Fruit fly (Drosophila melanogaster): Measurements from ENCODE around the gene CG14569.
A peak's percentile ranks its signal among the peaks of the same experiment; 100 is the strongest.

CG14569 gene

DNA sequence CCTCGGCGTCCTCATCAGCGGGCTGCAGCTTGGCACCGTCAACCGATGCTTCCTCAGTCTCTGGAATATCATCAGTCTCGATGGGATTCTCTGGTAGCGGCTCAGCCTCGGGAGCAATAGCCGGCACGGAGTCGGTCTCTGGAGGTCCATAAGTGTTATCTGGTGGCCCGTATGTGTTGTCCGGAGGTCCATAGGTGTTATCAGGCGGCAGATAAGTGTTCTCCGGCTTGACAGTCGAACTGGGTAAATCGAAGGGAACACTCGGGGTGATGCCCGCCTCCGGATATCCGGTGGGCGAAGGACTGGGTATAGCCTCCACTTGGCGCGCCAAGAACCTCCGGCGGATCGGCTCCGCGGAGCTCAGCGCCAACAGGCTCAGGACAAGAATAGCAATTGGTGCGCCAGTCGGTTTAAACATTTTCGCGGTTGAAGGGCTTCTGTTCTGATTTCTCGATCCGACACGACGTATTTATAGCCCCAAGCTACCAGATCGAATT is at the start of gene CG14569:
TSS of gene CG14569 (minus strand) at position 447 of the 497 bp plus-strand sequence.
- TF ChIP-seq CTCF (optimal IDR thresholded peaks at IDR 0.05) (no peak), CG8478 (optimal IDR thresholded peaks at IDR 0.05) (no peak)

DNA sequence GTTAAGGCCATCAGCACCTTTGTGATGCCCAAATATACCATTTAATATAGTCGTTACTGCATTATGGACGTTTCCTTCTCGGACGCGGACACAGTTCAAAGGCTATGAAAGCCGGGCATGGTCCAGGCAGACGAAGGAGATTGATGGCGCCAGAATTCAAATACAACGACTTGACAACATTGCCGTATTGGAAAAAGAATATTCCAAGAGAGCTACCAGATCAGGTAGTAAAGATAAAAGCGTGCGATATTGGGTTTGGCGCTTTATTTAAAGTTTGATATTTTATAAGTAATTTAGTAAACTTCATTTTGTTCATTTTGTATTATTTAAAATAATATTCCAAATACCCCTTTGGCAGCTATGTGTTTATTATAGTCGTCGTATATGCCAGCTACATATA is 42.5 kb upstream of the CG14569 start:
- TF ChIP-seq CTCF (optimal IDR thresholded peaks at IDR 0.05) = no peak

DNA sequence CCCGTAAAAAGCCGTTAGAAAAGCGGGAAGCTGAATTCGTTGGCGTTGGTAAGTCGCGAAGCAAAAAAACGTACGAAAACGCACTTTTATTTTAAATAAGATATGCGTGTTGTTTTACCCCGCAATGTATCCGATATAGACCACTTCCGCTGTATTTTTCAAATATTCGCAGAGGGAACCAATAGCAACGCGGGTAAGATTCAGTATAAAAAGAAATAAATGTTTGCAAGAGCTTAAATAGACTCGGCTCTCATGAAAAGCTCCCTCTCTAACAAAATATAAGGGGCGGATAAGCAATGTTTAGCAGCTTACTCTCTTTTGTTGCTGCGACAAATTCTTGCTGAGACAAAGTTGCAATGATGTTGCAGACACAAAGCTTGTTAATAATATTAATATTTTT is 39.0 kb upstream of the CG14569 start, which contains the start of gene Syn1:
TSS of gene Syn1 (minus strand) at position 207 of the 400 bp plus-strand sequence.
- TF ChIP-seq CG8478 (optimal IDR thresholded peaks at IDR 0.05) (no peak), CTCF (optimal IDR thresholded peaks at IDR 0.05) (no peak)

DNA sequence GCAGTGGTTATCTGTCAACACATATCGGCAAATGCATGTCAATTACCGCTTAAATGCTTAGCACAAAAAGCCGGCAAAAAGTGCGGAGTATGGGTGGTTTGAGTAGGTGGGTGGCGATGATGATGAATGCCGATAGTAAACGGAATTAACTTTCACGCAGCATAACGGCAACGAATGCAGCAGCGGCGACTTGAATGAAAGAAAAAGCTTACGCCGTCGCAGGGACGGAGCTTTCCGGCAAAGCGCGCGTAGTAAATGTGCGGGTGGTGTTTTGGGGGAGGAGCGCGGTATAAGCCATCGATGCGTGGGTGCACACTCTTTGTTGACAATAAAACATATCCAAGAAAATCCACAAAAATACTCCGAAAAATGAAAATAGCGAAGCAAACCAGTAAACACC is 38.2 kb upstream of the CG14569 start, which contains the start of gene CG7370:
TSS of gene CG7370 (plus strand) at position 301 of the 400 bp plus-strand sequence.
- TF ChIP-seq CTCF (optimal IDR thresholded peaks at IDR 0.05) = no peak
- no peak for TF ChIP-seq CG8478 (optimal IDR thresholded peaks at IDR 0.05)

DNA sequence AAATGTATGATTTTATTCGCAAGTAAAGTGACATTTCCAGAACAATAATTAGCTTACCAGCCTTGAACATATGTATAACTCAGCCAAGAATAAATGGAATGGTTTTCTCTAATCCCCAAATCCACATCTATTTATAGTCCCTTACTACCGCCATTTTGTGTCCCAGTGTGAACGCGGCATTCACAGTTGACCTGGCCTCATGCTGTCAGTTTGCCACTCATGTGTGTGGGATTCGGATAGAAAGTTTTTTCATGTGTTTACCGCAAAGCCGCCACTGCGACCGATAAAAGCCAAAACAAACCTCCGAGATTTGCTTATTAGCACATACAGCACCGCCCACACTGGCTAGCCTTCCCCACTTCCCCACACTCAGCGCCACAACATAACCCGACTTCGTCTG is 34.6 kb upstream of the CG14569 start:
- TF ChIP-seq CTCF (optimal IDR thresholded peaks at IDR 0.05) = no peak
- no peak for TF ChIP-seq CG8478 (optimal IDR thresholded peaks at IDR 0.05)

DNA sequence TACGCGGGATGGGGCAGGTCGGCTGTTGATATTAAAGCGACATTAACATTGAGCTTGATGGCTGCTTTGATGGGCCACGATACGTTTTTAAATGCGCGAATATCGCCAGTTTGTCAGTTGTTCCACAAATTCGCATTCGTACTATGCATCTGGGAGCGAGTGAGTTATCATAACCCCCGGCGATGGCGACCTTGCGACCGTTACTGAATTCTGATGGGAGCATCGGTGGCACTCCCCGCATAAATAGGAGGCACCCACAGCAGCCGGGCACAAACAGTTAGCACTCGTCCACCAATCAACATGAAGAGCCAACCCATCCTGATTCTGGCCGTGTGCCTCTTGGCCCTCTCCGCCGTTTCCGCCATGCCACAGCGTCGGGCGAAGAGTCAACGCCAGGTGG is 25.5 kb upstream of the CG14569 start, which contains the start of gene CG14564:
TSS of gene CG14564 (plus strand) at position 301 of the 400 bp plus-strand sequence.
- TF ChIP-seq CTCF (optimal IDR thresholded peaks at IDR 0.05) (no peak), CG8478 (optimal IDR thresholded peaks at IDR 0.05) (no peak)

DNA sequence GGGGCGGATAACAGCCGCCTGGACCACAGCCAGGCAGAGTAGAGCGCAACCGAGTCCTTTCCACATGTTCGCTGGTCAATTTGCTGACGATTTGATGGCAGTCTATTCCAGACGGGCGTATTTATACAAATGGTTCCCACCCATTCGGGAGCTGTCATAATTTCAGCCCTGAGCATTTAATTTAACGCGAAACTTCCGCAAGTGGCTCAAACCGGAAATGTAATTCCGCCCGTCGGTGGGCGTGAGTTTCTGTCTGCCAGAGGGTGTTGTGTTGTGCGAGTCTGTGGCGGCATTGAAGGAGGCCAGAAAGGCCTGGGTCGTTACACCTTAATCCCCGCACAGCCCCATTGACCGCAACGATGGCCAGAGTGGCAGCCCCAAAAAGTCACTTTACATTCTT is 12.8 kb upstream of the CG14569 start, which contains the start of gene CG14565:
TSS of gene CG14565 (minus strand) at position 101 of the 400 bp plus-strand sequence.
- TF ChIP-seq CG8478 (optimal IDR thresholded peaks at IDR 0.05) = no peak

DNA sequence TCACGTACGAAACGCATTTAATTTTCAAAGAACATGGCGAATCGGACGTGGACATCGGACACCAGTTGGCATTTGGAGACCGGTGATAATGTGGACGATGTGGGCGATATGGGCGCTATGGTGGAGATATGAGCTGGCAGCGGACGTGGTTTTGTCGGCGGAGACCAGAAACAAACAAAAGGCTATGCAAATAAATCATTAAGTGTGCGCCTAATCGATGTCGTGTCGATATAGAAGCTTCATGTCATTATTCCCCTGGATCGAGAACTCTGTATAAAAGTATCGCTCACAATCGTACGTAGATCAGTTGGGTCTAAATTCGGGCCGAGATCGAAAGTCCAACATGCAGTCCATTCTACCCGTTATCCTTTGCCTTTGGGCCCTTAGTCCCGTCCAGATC is 9.9 kb upstream of the CG14569 start, which contains the start of gene CG14572:
TSS of gene CG14572 (plus strand) at position 301 of the 400 bp plus-strand sequence.
- TF ChIP-seq CTCF (optimal IDR thresholded peaks at IDR 0.05) (no peak), CG8478 (optimal IDR thresholded peaks at IDR 0.05) (no peak)

DNA sequence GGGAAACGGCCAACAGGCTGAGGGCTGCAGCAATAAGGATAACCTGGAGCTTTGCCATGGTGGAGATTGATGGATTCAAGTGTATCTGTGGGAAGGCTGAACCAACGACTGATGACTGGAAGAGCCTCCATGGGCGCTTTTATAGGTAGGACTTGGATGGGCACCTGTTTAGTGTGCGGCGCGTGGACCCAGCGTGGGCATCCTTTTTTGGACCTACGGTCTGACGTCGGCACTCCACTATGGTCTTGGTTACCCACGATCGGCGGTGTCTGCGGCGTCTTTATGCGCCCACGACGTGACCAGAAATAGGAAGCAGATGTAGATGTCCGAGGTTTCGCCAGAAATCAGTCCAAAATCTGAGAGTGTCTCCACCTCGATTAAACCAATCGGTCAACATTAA is 8.9 kb upstream of the CG14569 start, which contains the start of gene CG14566:
TSS of gene CG14566 (minus strand) at position 101 of the 400 bp plus-strand sequence.
- TF ChIP-seq CG8478 (optimal IDR thresholded peaks at IDR 0.05) (no peak), CTCF (optimal IDR thresholded peaks at IDR 0.05) (no peak)

DNA sequence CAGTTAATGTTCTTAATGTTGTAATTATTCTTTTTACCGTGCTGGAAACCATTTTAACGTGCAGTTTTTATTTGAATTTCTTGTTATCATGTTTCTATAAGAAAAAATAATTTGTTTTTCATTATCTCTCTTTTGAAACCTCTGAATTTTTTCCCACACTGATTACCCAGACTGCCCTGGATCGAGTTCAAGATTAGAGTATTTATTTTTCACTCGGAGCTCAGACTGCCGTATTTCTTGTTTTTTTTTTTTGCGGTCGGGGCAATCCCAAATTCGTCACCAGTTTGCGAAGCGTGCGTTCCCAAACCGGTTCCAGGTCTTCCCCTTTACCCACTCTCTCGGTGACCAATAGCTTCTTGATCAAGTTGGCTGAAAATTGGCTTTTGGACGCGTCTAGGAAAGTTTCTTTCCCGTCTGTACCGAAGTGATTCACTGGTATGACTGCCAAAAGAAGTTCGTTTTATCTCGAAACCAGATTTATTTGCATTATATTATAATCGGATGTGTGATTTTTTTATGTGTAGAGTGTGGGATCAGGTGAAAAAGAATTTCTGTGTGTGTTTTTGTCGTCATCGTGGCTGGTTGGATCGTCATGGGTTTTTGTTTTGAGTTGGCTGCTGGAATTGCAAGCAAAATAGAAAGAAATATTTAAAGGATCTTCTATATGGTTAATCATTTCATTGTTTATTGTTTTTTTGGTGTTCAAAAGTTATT is 7.8 kb upstream of the CG14569 start:
- TF ChIP-seq CTCF (optimal IDR thresholded peaks at IDR 0.05) = no peak
- TF ChIP-seq CG8478 (optimal IDR thresholded peaks at IDR 0.05) = no peak

DNA sequence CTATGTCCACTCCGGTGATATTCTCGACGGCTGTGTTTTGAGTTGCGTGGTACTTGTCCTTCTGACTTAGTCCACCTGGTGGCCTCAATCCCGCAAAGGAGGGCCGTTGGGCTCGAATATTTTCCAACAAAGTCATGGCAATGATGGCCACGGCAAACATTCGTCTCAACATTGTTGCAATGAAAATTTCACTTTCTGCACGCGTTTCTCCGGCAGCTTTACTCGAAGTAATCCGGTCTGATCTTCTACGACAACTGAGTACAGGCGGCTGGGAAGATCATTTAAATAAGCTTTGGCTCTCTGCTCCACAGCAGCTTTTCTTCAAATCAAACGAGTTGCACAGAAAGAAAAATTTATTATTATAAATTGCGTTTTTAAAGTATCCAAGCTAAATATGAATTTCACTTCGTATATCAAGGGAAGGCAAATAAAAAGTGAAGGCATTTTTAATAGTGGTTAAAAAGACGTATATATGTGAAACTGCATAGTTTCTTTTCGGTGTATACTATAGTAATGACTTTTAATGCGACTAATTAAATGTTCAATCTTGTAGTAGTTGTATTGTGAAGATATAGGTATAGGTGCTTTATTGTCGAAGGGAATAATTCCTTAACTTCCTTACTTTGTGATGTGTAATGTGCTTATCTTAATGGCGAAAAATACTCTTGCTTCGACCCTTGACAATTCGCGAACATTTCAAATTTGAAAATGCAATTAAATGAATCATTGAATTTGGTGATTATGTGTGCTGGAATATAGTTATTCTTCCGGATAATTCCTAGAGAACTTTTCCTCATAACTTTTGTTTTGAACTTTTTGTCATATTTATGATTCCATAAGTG is 7.0 kb upstream of the CG14569 start, which contains the start of gene CG14567:
TSS of gene CG14567 (minus strand) at position 256 of the 842 bp plus-strand sequence.
- no peak for TF ChIP-seq CTCF (optimal IDR thresholded peaks at IDR 0.05)
- no peak for TF ChIP-seq CG8478 (optimal IDR thresholded peaks at IDR 0.05)

DNA sequence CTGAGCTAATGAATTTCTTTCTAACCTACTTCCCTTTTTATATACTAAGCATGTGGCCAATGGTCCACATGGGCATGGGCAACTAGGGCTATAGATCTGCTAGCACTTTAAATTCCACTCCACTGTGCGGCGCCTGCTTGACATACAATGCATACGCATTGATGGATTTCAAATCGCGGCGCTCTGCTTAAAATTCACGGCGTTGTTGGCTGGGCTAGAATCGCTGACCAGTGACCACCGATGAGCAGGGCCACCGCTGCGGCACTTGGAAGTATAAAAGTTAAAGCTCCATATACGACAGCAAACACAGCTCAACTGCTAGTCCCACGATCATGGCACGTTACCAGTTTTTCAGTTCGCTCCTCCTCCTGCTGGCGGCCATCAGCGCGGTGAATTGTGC is 2.4 kb upstream of the CG14569 start, which contains the start of gene CG14573:
TSS of gene CG14573 (plus strand) at position 301 of the 400 bp plus-strand sequence.
- TF ChIP-seq CTCF (optimal IDR thresholded peaks at IDR 0.05) (no peak), CG8478 (optimal IDR thresholded peaks at IDR 0.05) (no peak)

DNA sequence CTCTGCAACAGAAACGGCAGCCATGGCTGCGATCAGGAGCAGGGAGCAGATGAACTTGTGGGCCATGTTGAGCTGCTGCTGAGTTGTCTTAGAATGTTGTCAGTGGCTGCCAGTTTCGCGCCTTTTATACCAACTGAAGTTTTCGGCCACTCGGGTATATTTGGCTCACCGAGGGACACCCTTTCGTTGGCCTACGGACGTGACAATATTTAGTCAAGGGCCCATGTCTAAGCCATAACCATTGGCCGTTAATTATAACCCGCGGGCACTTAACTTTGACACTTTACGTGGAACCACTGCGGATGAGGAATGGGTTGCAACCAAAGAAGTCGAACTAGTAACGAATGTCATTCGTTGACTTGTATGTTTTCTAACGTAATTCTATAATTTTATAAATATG is 2.0 kb upstream of the CG14569 start, which contains the start of gene CG14568:
TSS of gene CG14568 (minus strand) at position 101 of the 400 bp plus-strand sequence.
- no peak for TF ChIP-seq CTCF (optimal IDR thresholded peaks at IDR 0.05)
- no peak for TF ChIP-seq CG8478 (optimal IDR thresholded peaks at IDR 0.05)

DNA sequence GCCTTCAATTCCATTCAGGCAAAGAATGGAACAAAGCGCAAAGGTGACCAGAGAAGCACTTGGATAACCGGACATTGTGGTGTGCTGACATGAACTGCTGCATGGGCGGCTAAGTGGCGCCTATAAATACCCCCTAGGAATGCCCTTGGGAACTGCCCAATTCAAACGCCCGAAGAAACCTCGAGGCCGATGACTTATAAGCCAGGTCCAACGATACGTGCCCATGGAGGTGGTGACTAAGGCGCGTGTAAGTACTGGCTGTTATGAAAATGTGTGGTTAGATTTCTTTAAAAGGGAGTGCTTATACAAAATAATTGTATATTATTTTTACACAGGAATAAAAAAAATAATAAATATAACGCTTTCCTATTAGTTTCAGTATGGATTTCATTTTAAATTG is 996 bp downstream of the CG14569 start, which contains the start of gene CG14570:
TSS of gene CG14570 (minus strand) at position 101 of the 400 bp plus-strand sequence.
- TF ChIP-seq CTCF (optimal IDR thresholded peaks at IDR 0.05) (no peak), CG8478 (optimal IDR thresholded peaks at IDR 0.05) (no peak)

DNA sequence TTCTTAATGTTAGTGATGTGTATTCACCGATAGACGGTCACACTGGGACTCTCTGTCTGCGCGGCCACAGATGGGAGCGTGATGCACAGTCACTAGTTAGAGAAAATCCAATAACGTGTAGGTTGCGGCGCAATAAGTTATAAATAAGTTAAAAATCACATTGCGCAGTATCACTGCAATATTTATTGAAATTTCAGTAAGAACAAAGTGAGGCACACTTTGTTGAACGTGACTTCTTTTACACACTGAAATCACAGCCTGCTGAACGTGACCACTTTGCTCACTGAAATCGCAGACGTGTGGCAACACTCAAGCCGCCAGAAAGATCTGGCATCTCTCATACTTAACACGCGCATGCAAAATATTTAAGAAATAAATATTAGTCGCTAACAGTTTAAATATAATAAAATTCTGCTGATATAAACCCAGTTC is 2.7 kb downstream of the CG14569 start, which contains the start of the genes CG11247 and Polr2H:
TSS of gene CG11247 (minus strand) at position 191 of the 432 bp plus-strand sequence.
TSS of gene Polr2H (plus strand) at position 317 of the 432 bp plus-strand sequence.
- peak in 1 of 2 experiments; percentile 41 for TF ChIP-seq CTCF (optimal IDR thresholded peaks at IDR 0.05)
- no peak for TF ChIP-seq CG8478 (optimal IDR thresholded peaks at IDR 0.05)

All from S2 (cell line).